Fruit fly (Drosophila melanogaster): Measurements from ENCODE around the gene CHKov1.
A peak's percentile ranks its signal among the peaks of the same experiment; 100 is the strongest.

- TF ChIP-seq HLH106 (tag; optimal IDR thresholded peaks at IDR 0.05) (no peak), ey (GFP tag; optimal IDR thresholded peaks at IDR 0.05) (no peak), Sp1 (GFP tag; optimal IDR thresholded peaks at IDR 0.05) (no peak), Vsx2 (GFP tag; optimal IDR thresholded peaks at IDR 0.05; ENCODE audit: partially characterized antibody) (no peak), Jra (GFP tag; optimal IDR thresholded peaks at IDR 0.05) (no peak), tai (GFP tag; optimal IDR thresholded peaks at IDR 0.05) (no peak), pan (optimal IDR thresholded peaks at IDR 0.05) (no peak), Abd-B (GFP tag; optimal IDR thresholded peaks at IDR 0.05) (no peak), OdsH (GFP tag; optimal IDR thresholded peaks at IDR 0.05) (no peak), Rel (GFP tag; optimal IDR thresholded peaks at IDR 0.05) (no peak), Rel (tag; optimal IDR thresholded peaks at IDR 0.05) (peak; percentile 1), sv (GFP tag; optimal IDR thresholded peaks at IDR 0.05) (no peak)
These were observed 23.1 kb downstream of the CHKov1 start for dm6 chr3R:25305822-25306544.
